Worm (Caenorhabditis elegans): ENCODE results near the gene F46B3.16.

The F46B3.16 gene

DNA sequence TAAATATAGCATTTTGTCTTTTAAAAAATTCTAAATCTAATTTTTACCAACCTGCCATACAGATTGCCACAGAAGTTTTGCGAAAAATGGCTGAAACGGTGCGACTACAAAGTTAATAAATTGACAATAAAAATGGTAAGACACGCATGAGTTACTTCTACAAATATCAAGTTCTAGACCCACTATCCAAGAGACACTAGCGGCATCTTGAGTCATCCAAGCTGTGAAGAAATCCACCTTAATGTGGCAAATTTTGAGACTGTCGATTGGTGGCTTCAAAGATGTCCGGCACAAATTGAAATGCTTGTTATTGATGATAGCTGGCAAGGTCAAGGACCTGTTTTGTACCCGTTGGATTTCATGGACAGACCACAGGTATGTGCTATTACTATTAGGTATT lies at the start of gene F46B3.16:
Gene F46B3.16 (plus strand): TSS at position 301 of the 400 bp plus-strand sequence.
- no peak for TF ChIP-seq flt-1 (GFP tag; IDR thresholded peaks at IDR 0.05)
- no peak for TF ChIP-seq ztf-29 (GFP tag; IDR thresholded peaks at IDR 0.05)
- TF ChIP-seq ztf-23 (GFP tag; IDR thresholded peaks at IDR 0.05), result no peak
- TF ChIP-seq tab-1 (GFP tag; IDR thresholded peaks at IDR 0.05), result no peak
- no peak for TF ChIP-seq ref-1 (GFP tag; conservative IDR thresholded peaks at IDR 0.05)
- no peak for TF ChIP-seq T22C8.4 (GFP tag; IDR thresholded peaks at IDR 0.05)

DNA sequence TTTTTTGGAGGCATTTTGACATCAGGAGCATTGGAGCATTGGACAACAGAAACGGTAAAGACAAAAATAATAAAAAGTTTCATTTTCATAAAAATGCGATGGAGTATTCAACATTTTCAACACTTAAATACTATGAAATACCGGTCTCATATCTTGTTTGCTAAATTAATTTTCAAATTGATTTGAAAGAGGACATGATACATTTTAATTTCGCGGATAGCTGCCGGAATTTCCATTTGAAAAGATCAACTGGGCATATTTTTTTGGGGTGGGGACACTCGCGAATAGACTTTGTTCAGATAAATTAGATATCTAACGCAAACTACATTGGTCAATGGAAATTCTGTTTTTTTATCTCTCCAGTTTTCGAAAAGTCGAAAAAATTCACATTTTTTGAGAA lies 39.7 kb upstream of the F46B3.16 start, which contains the start of gene F26F2.10:
Gene F26F2.10 (minus strand): TSS at position 101 of the 400 bp plus-strand sequence.
- TF ChIP-seq med-1 (GFP tag; optimal IDR thresholded peaks at IDR 0.05; ENCODE audit: insufficient read depth) (no peak), ztf-29 (GFP tag; IDR thresholded peaks at IDR 0.05) (no peak), ref-1 (GFP tag; conservative IDR thresholded peaks at IDR 0.05) (no peak), ztf-23 (GFP tag; IDR thresholded peaks at IDR 0.05) (no peak), flt-1 (GFP tag; IDR thresholded peaks at IDR 0.05) (no peak), T22C8.4 (GFP tag; IDR thresholded peaks at IDR 0.05) (no peak), klf-2 (GFP tag; conservative IDR thresholded peaks at IDR 0.05) (no peak), tab-1 (GFP tag; IDR thresholded peaks at IDR 0.05) (no peak), cog-1 (tag; optimal IDR thresholded peaks at IDR 0.05) (no peak)

- no peak for TF ChIP-seq ztf-29 (GFP tag; IDR thresholded peaks at IDR 0.05)
- TF ChIP-seq ref-1 (GFP tag; conservative IDR thresholded peaks at IDR 0.05), result no peak
- no peak for TF ChIP-seq T22C8.4 (GFP tag; IDR thresholded peaks at IDR 0.05)
- TF ChIP-seq ztf-23 (GFP tag; IDR thresholded peaks at IDR 0.05), result no peak
- no peak for TF ChIP-seq med-1 (GFP tag; optimal IDR thresholded peaks at IDR 0.05; ENCODE audit: insufficient read depth)
- TF ChIP-seq cog-1 (tag; optimal IDR thresholded peaks at IDR 0.05), result no peak
- no peak for TF ChIP-seq klf-2 (GFP tag; conservative IDR thresholded peaks at IDR 0.05)
- TF ChIP-seq flt-1 (GFP tag; IDR thresholded peaks at IDR 0.05), result no peak
- TF ChIP-seq tab-1 (GFP tag; IDR thresholded peaks at IDR 0.05), result no peak
These were observed 38.8 kb upstream of the F46B3.16 start, which contains the start of gene F26F2.11 for ce11 chrV:20595653-20596052. Gene F26F2.11 (minus strand): TSS chrV:20595753.

ce11 chrV:20597076-20597475 lies 37.4 kb upstream of the F46B3.16 start, which contains the start of gene F46B3.1:
Gene F46B3.1 (minus strand): TSS chrV:20597176.
- TF ChIP-seq med-1 (GFP tag; optimal IDR thresholded peaks at IDR 0.05; ENCODE audit: insufficient read depth) (no peak), ztf-23 (GFP tag; IDR thresholded peaks at IDR 0.05) (no peak), ztf-29 (GFP tag; IDR thresholded peaks at IDR 0.05) (no peak), T22C8.4 (GFP tag; IDR thresholded peaks at IDR 0.05) (no peak), cog-1 (tag; optimal IDR thresholded peaks at IDR 0.05) (no peak), ref-1 (GFP tag; conservative IDR thresholded peaks at IDR 0.05) (no peak), flt-1 (GFP tag; IDR thresholded peaks at IDR 0.05) (no peak), klf-2 (GFP tag; conservative IDR thresholded peaks at IDR 0.05) (no peak), tab-1 (GFP tag; IDR thresholded peaks at IDR 0.05) (no peak)

ce11 chrV:20599795-20600194 lies 34.6 kb upstream of the F46B3.16 start, which contains the start of gene col-163:
Gene col-163 (plus strand): TSS chrV:20600095.
- TF ChIP-seq flt-1 (GFP tag; IDR thresholded peaks at IDR 0.05) (no peak), ztf-29 (GFP tag; IDR thresholded peaks at IDR 0.05) (no peak), T22C8.4 (GFP tag; IDR thresholded peaks at IDR 0.05) (no peak), ztf-23 (GFP tag; IDR thresholded peaks at IDR 0.05) (no peak), cog-1 (tag; optimal IDR thresholded peaks at IDR 0.05) (no peak), med-1 (GFP tag; optimal IDR thresholded peaks at IDR 0.05; ENCODE audit: insufficient read depth) (no peak), ref-1 (GFP tag; conservative IDR thresholded peaks at IDR 0.05) (no peak), tab-1 (GFP tag; IDR thresholded peaks at IDR 0.05) (no peak), klf-2 (GFP tag; conservative IDR thresholded peaks at IDR 0.05) (no peak)

DNA sequence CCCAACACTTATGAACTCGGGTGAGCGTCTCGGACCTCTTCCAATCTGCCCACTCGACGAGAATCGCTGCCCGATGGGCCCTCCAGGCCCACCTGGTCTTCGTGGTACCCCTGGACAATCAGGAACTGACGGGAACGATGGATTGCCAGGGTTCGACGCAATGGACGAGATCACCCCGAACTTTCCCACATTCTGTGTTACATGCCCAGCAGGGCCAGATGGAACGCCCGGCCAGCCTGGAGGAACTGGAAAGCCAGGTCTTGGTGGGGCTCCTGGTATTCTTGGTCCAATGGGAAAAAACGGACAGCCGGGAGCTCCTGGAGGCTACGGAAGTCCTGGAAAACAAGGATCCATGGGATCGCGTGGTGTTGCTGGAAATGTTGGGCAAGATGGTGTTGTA lies 33.7 kb upstream of the F46B3.16 start:
- TF ChIP-seq tab-1 (GFP tag; IDR thresholded peaks at IDR 0.05) (no peak), cog-1 (tag; optimal IDR thresholded peaks at IDR 0.05) (no peak), ref-1 (GFP tag; conservative IDR thresholded peaks at IDR 0.05) (no peak), ztf-23 (GFP tag; IDR thresholded peaks at IDR 0.05) (no peak), T22C8.4 (GFP tag; IDR thresholded peaks at IDR 0.05) (no peak), med-1 (GFP tag; optimal IDR thresholded peaks at IDR 0.05; ENCODE audit: insufficient read depth) (no peak), klf-2 (GFP tag; conservative IDR thresholded peaks at IDR 0.05) (no peak), ztf-29 (GFP tag; IDR thresholded peaks at IDR 0.05) (no peak), flt-1 (GFP tag; IDR thresholded peaks at IDR 0.05) (no peak)

- TF ChIP-seq med-1 (GFP tag; optimal IDR thresholded peaks at IDR 0.05; ENCODE audit: insufficient read depth) (no peak), flt-1 (GFP tag; IDR thresholded peaks at IDR 0.05) (no peak), klf-2 (GFP tag; conservative IDR thresholded peaks at IDR 0.05) (no peak), ref-1 (GFP tag; conservative IDR thresholded peaks at IDR 0.05) (no peak), ztf-23 (GFP tag; IDR thresholded peaks at IDR 0.05) (no peak), cog-1 (tag; optimal IDR thresholded peaks at IDR 0.05) (no peak), T22C8.4 (GFP tag; IDR thresholded peaks at IDR 0.05) (no peak), tab-1 (GFP tag; IDR thresholded peaks at IDR 0.05) (no peak), ztf-29 (GFP tag; IDR thresholded peaks at IDR 0.05) (no peak)
These were observed 31.4 kb upstream of the F46B3.16 start, which contains the start of gene ttr-11 for ce11 chrV:20603014-20603413. Gene ttr-11 (plus strand): TSS chrV:20603314.

DNA sequence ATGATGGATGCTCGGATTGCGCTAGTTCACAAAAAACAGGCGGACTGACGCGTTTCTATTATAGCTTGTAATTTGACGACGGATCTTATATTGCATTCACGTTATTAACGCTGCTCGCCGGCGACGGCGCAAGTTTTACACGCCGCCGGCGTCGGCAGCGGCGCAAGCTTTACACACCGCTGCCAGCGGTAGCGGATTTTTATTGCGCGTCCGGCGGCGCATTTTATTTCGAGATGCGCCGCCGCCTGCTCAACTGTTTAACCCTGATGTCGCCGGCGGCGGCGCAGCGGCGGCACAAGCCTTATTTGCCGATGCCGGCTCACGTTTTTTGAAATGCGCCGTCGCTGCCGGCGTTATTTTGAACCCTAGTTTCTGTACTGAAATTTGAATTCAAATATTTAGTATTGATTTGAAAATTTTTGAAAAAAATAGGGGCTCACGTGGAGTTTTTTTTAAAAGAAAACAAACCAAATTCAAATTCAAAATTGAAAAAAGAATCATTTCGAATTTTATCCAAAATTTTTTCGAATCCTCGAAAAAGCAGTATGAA lies 29.7 kb upstream of the F46B3.16 start, which contains the start of gene ttr-57:
Gene ttr-57 (plus strand): TSS at position 500 of the 550 bp plus-strand sequence.
- TF ChIP-seq cog-1 (tag; optimal IDR thresholded peaks at IDR 0.05), result no peak
- TF ChIP-seq ztf-23 (GFP tag; IDR thresholded peaks at IDR 0.05), result no peak
- no peak for TF ChIP-seq tab-1 (GFP tag; IDR thresholded peaks at IDR 0.05)
- no peak for TF ChIP-seq T22C8.4 (GFP tag; IDR thresholded peaks at IDR 0.05)
- no peak for TF ChIP-seq flt-1 (GFP tag; IDR thresholded peaks at IDR 0.05)
- TF ChIP-seq klf-2 (GFP tag; conservative IDR thresholded peaks at IDR 0.05), result no peak
- TF ChIP-seq ref-1 (GFP tag; conservative IDR thresholded peaks at IDR 0.05), result no peak
- no peak for TF ChIP-seq med-1 (GFP tag; optimal IDR thresholded peaks at IDR 0.05; ENCODE audit: insufficient read depth)
- no peak for TF ChIP-seq ztf-29 (GFP tag; IDR thresholded peaks at IDR 0.05)

ce11 chrV:20606617-20607016 lies 27.8 kb upstream of the F46B3.16 start, which contains the start of gene F46B3.23:
Gene F46B3.23 (minus strand): TSS chrV:20606717.
- TF ChIP-seq klf-2 (GFP tag; conservative IDR thresholded peaks at IDR 0.05), result no peak
- no peak for TF ChIP-seq flt-1 (GFP tag; IDR thresholded peaks at IDR 0.05)
- TF ChIP-seq ref-1 (GFP tag; conservative IDR thresholded peaks at IDR 0.05), result no peak
- no peak for TF ChIP-seq med-1 (GFP tag; optimal IDR thresholded peaks at IDR 0.05; ENCODE audit: insufficient read depth)
- TF ChIP-seq ztf-23 (GFP tag; IDR thresholded peaks at IDR 0.05), result no peak
- no peak for TF ChIP-seq ztf-29 (GFP tag; IDR thresholded peaks at IDR 0.05)
- no peak for TF ChIP-seq cog-1 (tag; optimal IDR thresholded peaks at IDR 0.05)
- no peak for TF ChIP-seq tab-1 (GFP tag; IDR thresholded peaks at IDR 0.05)
- TF ChIP-seq T22C8.4 (GFP tag; IDR thresholded peaks at IDR 0.05), result no peak

All from whole organism, midembryonic.